Worm (Caenorhabditis elegans): ENCODE measurements around the gene ceh-31.

DNA sequence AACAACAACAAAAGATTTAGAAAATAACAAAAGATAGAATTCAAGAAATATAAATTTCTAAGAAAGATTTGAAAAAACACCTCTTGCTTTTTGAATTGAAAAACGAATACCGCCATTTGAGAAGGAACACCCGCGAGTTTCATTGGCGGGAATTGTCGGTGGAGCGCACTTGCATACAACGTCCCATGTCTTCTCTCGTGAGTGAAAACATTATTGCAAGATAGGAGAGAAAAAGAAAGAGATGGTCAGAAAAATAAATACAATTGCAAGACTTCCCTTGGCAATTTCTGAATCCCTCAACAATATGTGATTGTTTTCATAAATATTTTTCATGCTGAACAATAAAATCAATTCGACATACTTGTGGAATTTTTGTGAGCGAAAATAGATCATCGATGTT lies 35.9 kb upstream of the ceh-31 start, which contains the start of gene K10B3.5:
- TF ChIP-seq ama-1 (optimal IDR thresholded peaks at IDR 0.05) (no peak), odd-2 (tag; optimal IDR thresholded peaks at IDR 0.05) (no peak), ceh-45 (GFP tag; IDR thresholded peaks at IDR 0.05) (no peak), fax-1 (tag; optimal IDR thresholded peaks at IDR 0.05) (no peak), lin-11 (tag; optimal IDR thresholded peaks at IDR 0.05) (no peak), pha-4 (tag; optimal IDR thresholded peaks at IDR 0.05) (no peak), pqm-1 (tag; optimal IDR thresholded peaks at IDR 0.05) (no peak), ahr-1 (tag; optimal IDR thresholded peaks at IDR 0.05) (no peak)
